Worm (Caenorhabditis elegans) whole organism, L1 larva: ENCODE data around the gene clec-133.

Experiments used
- F16B12.6 ChIP-seq: fragments of 150-350 bp; optimal IDR thresholded peaks from 2 replicates; lab custom pipeline; 2014; ENCODE audit warnings: missing biosample characterization, missing genetic modification characterization
- aha-1 ChIP-seq: fragments of 150-350 bp; optimal IDR thresholded peaks from 2 replicates; lab custom pipeline; 2014; ENCODE audit warnings: missing biosample characterization, missing genetic modification characterization
- blmp-1 ChIP-seq: fragments of 150-350 bp; optimal IDR thresholded peaks from 2 replicates; lab custom pipeline; 2014; ENCODE audit warnings: missing biosample characterization, missing genetic modification characterization
- ceh-63 ChIP-seq: fragments of 200-800 bp; sonication (Bioruptor generic); optimal IDR thresholded peaks from 2 replicates; lab custom pipeline; 2018; ENCODE audit warnings: mild to moderate bottlenecking, missing genetic modification characterization, missing compliant biosample characterization
- ceh-82 ChIP-seq, 3 experiments: fragments of 150-350 bp in 1 of 3; sonication (generic microtip) in 2 of 3; optimal IDR thresholded peaks; 2 replicates each; lab custom pipeline; 2014 to 2017; ENCODE audit warnings: missing biosample characterization in 3 of 3, missing genetic modification characterization in 3 of 3
- ceh-90 ChIP-seq: sonication (generic microtip); optimal IDR thresholded peaks from 2 replicates; lab custom pipeline; 2016; ENCODE audit warnings: missing genetic modification characterization, missing compliant biosample characterization
- dpl-1 ChIP-seq, 3 experiments: fragments of 150-350 bp in 2 of 3; sonication (generic microtip) in 1 of 3; optimal IDR thresholded peaks; 2 replicates each; lab custom pipeline; 2014 to 2017; ENCODE audit warnings: missing biosample characterization in 3 of 3, missing genetic modification characterization in 3 of 3, missing genetic modification reagents in 3 of 3
- efl-1 ChIP-seq, 4 experiments: fragments of 150-350 bp; optimal IDR thresholded peaks in 3 of 4; peaks in 1 of 4; 1 replicate in 1 of 4; 2 replicates in 3 of 4; lab custom pipeline; 2014; ENCODE audit warnings: missing biosample characterization in 2 of 4, missing genetic modification characterization in 2 of 4, missing genetic modification reagents in 2 of 4
- efl-3 ChIP-seq: fragments of 200-800 bp; sonication (Bioruptor generic); optimal IDR thresholded peaks from 2 replicates; lab custom pipeline; 2018; ENCODE audit warnings: mild to moderate bottlenecking, missing genetic modification characterization, missing compliant biosample characterization
- egl-27 ChIP-seq, 2 experiments: fragments of 150-350 bp in 1 of 2; sonication (generic microtip); optimal IDR thresholded peaks; 3 replicates each; lab custom pipeline; 2017 to 2018; ENCODE audit warnings: missing biosample characterization in 2 of 2, missing genetic modification characterization in 2 of 2, missing genetic modification reagents in 2 of 2
- elt-2 ChIP-seq: sonication (generic microtip); optimal IDR thresholded peaks from 2 replicates; lab custom pipeline; 2016; ENCODE audit warnings: missing genetic modification characterization, mild to moderate bottlenecking, inconsistent platforms, missing compliant biosample characterization, missing genetic modification reagents
- fkh-8 ChIP-seq: sonication (generic microtip); optimal IDR thresholded peaks from 2 replicates; lab custom pipeline; 2016; ENCODE audit warnings: mild to moderate bottlenecking, missing genetic modification characterization, missing compliant biosample characterization
- grh-1 ChIP-seq: fragments of 200-800 bp; sonication (Bioruptor generic); IDR thresholded peaks from 2 replicates; pipeline ENCODE4 v1.3.6; 2022; ENCODE audit warnings: missing genetic modification reagents, missing genetic modification characterization, missing compliant biosample characterization
- jun-1 ChIP-seq: fragments of 150-350 bp; optimal IDR thresholded peaks from 2 replicates; lab custom pipeline; 2014; ENCODE audit warnings: missing biosample characterization, missing genetic modification reagents, missing genetic modification characterization
- lin-35 ChIP-seq, 2 experiments: fragments of 150-350 bp; optimal IDR thresholded peaks; 2 replicates each; lab custom pipeline; 2014; ENCODE audit warnings: missing biosample characterization in 2 of 2, missing genetic modification characterization in 2 of 2, missing genetic modification reagents in 2 of 2
- mab-9 ChIP-seq: fragments of 200-800 bp; sonication (Bioruptor generic); IDR thresholded peaks from 2 replicates; pipeline ENCODE4 v1.3.6; 2022; ENCODE audit warnings: missing genetic modification reagents, missing genetic modification characterization, missing compliant biosample characterization
- mef-2 ChIP-seq: fragments of 150-350 bp; optimal IDR thresholded peaks from 2 replicates; lab custom pipeline; 2014; ENCODE audit warnings: missing biosample characterization, missing genetic modification characterization
- nhr-11 ChIP-seq: fragments of 150-350 bp; optimal IDR thresholded peaks from 2 replicates; lab custom pipeline; 2014; ENCODE audit warnings: missing biosample characterization, missing genetic modification characterization
- nhr-12 ChIP-seq: sonication (generic microtip); optimal IDR thresholded peaks from 2 replicates; lab custom pipeline; 2017; ENCODE audit warnings: missing biosample characterization, missing genetic modification characterization
- nhr-19 ChIP-seq: fragments of 200-800 bp; sonication (Bioruptor generic); conservative IDR thresholded peaks from 2 replicates; pipeline ENCODE4 v1.3.6; 2022; ENCODE audit warnings: missing genetic modification characterization, missing compliant biosample characterization
- nhr-20 ChIP-seq: sonication (generic microtip); optimal IDR thresholded peaks from 2 replicates; lab custom pipeline; 2016; ENCODE audit warnings: mild to moderate bottlenecking, missing genetic modification characterization, missing compliant biosample characterization
- nhr-237 ChIP-seq: fragments of 150-350 bp; optimal IDR thresholded peaks from 2 replicates; lab custom pipeline; 2014; ENCODE audit warnings: missing biosample characterization, missing genetic modification characterization
- nhr-28 ChIP-seq: fragments of 150-350 bp; optimal IDR thresholded peaks from 2 replicates; lab custom pipeline; 2014; ENCODE audit warnings: missing biosample characterization, missing genetic modification characterization
- nhr-76 ChIP-seq: sonication (generic microtip); optimal IDR thresholded peaks from 2 replicates; lab custom pipeline; 2017; ENCODE audit warnings: missing biosample characterization, missing genetic modification characterization
- nhr-77 ChIP-seq: fragments of 150-350 bp; optimal IDR thresholded peaks from 2 replicates; lab custom pipeline; 2014; ENCODE audit warnings: missing biosample characterization, missing genetic modification characterization
- nhr-85 ChIP-seq: sonication (generic microtip); peaks from one replicate; lab custom pipeline; 2016; ENCODE audit warnings: missing genetic modification characterization, inconsistent platforms, missing compliant biosample characterization
- nhr-90 ChIP-seq: sonication (generic microtip); optimal IDR thresholded peaks from 2 replicates; lab custom pipeline; 2016; ENCODE audit warnings: mild to moderate bottlenecking, missing genetic modification characterization, missing compliant biosample characterization; ENCODE audit not compliant: poor library complexity
- rnt-1 ChIP-seq: sonication (generic microtip); optimal IDR thresholded peaks from 2 replicates; lab custom pipeline; 2016; ENCODE audit warnings: mild to moderate bottlenecking, missing genetic modification characterization, moderate library complexity, missing compliant biosample characterization
- skn-1 ChIP-seq: fragments of 150-350 bp; optimal IDR thresholded peaks from 2 replicates; lab custom pipeline; 2014; ENCODE audit warnings: missing biosample characterization, missing genetic modification characterization
- snu-23 ChIP-seq: sonication (generic microtip); optimal IDR thresholded peaks from 2 replicates; lab custom pipeline; 2016; ENCODE audit warnings: missing genetic modification characterization, missing compliant biosample characterization
- sup-37 ChIP-seq: fragments of 200-800 bp; sonication (Bioruptor generic); optimal IDR thresholded peaks from 2 replicates; lab custom pipeline; 2018; ENCODE audit warnings: mild to moderate bottlenecking, missing genetic modification characterization, missing compliant biosample characterization
- swsn-7 ChIP-seq: sonication (generic microtip); optimal IDR thresholded peaks from 2 replicates; lab custom pipeline; 2016; ENCODE audit warnings: missing genetic modification characterization, missing compliant biosample characterization
- tlp-1 ChIP-seq: fragments of 150-350 bp; optimal IDR thresholded peaks from 2 replicates; lab custom pipeline; 2014; ENCODE audit warnings: missing biosample characterization, missing genetic modification characterization
- unc-98 ChIP-seq: fragments of 200-800 bp; sonication (Bioruptor generic); IDR thresholded peaks from 2 replicates; pipeline ENCODE4 v1.3.6; 2022; ENCODE audit warnings: missing genetic modification characterization, missing compliant biosample characterization
- ztf-4 ChIP-seq: fragments of 150-350 bp; optimal IDR thresholded peaks from 2 replicates; lab custom pipeline; 2014; ENCODE audit warnings: missing biosample characterization, missing genetic modification characterization

Gene clec-133

ce11 chrII:3567576-3567975 lies 10.6 kb upstream of the clec-133 start:
- TF ChIP-seq nhr-85 (peak; percentile 70), dpl-1 (GFP tag; optimal IDR thresholded peaks at IDR 0.05; lab: Kevin White, UChicago) (peak in 1 of 3 experiments; percentile 12), swsn-7 (peak; percentile 11), nhr-20 (peak; percentile 45), lin-35 (GFP tag; optimal IDR thresholded peaks at IDR 0.05; lab: Kevin White, UChicago) (peak in 1 of 2 experiments; percentile 24), fkh-8 (tag; lab: Kevin White, UChicago) (peak; percentile 17), rnt-1 (peak; percentile 50), nhr-19 (GFP tag; lab: Robert Waterston, UW) (peak; percentile 37), elt-2 (tag; lab: Kevin White, UChicago) (peak; percentile 34), nhr-90 (tag; lab: Kevin White, UChicago) (peak; percentile 58), efl-1 (optimal IDR thresholded peaks at IDR 0.05; lab: Kevin White, UChicago) (peak; percentile 14 to 29), efl-1 (GFP tag; optimal IDR thresholded peaks at IDR 0.05 in 1 of 2; lab: Kevin White, UChicago) (peak in 1 of 2 experiments; percentile 91), ceh-82 (tag; optimal IDR thresholded peaks at IDR 0.05; lab: Kevin White, UChicago) (peak in 1 of 3 experiments; percentile 21)

ce11 chrII:3569118-3569517 lies 9.1 kb upstream of the clec-133 start, which contains the start of gene clec-127:
clec-127 (minus strand) TSS chrII:3569218.
- no peak for TF ChIP-seq nhr-19 (GFP tag; lab: Robert Waterston, UW)
- TF ChIP-seq nhr-237 (tag; lab: Kevin White, UChicago): no peak
- no peak for TF ChIP-seq ztf-4 (tag; lab: Kevin White, UChicago)
- TF ChIP-seq rnt-1: no peak
- no peak for TF ChIP-seq jun-1 (tag; lab: Kevin White, UChicago)
- TF ChIP-seq grh-1: no peak
- no peak for TF ChIP-seq nhr-12 (tag; lab: Kevin White, UChicago)
- no peak for TF ChIP-seq nhr-11
- TF ChIP-seq skn-1 (tag; lab: Kevin White, UChicago): no peak
- no peak for TF ChIP-seq F16B12.6
- no peak for TF ChIP-seq tlp-1
- no peak for TF ChIP-seq egl-27 (tag; optimal IDR thresholded peaks at IDR 0.05; lab: Kevin White, UChicago)
- no peak for TF ChIP-seq ceh-63 (GFP tag; lab: Kevin White, UChicago)

- no peak for TF ChIP-seq nhr-11
- no peak for TF ChIP-seq ceh-90 (tag; lab: Kevin White, UChicago)
- TF ChIP-seq aha-1 (tag; lab: Kevin White, UChicago): no peak
- no peak for TF ChIP-seq mef-2 (tag; lab: Kevin White, UChicago)
- no peak for TF ChIP-seq unc-98 (GFP tag; lab: Robert Waterston, UW)
- TF ChIP-seq nhr-12 (tag; lab: Kevin White, UChicago): no peak
- TF ChIP-seq sup-37 (GFP tag; lab: Kevin White, UChicago): no peak
- no peak for TF ChIP-seq nhr-77
- no peak for TF ChIP-seq efl-3 (GFP tag; lab: Kevin White, UChicago)
- TF ChIP-seq egl-27 (tag; optimal IDR thresholded peaks at IDR 0.05; lab: Kevin White, UChicago): no peak
- no peak for TF ChIP-seq snu-23
- TF ChIP-seq blmp-1 (tag; lab: Kevin White, UChicago): no peak
- TF ChIP-seq mab-9 (GFP tag; lab: Robert Waterston, UW): no peak
- no peak for TF ChIP-seq nhr-76 (tag; lab: Kevin White, UChicago)
Observed at ce11 chrII:3570927-3571538, 7.2 kb upstream of the clec-133 start, which contains the start of the genes clec-128 and clec-129. clec-128 (minus strand) TSS chrII:3571027. clec-129 (plus strand) TSS chrII:3571488.

ce11 chrII:3573255-3573654 lies 5.0 kb upstream of the clec-133 start, which contains the start of gene clec-130:
clec-130 (plus strand) TSS chrII:3573555.
- TF ChIP-seq nhr-11 (no peak), ceh-90 (tag; lab: Kevin White, UChicago) (no peak), nhr-28 (tag; lab: Kevin White, UChicago) (no peak)
